Worm (Caenorhabditis elegans): ENCODE measurements around the gene fli-1.

DNA sequence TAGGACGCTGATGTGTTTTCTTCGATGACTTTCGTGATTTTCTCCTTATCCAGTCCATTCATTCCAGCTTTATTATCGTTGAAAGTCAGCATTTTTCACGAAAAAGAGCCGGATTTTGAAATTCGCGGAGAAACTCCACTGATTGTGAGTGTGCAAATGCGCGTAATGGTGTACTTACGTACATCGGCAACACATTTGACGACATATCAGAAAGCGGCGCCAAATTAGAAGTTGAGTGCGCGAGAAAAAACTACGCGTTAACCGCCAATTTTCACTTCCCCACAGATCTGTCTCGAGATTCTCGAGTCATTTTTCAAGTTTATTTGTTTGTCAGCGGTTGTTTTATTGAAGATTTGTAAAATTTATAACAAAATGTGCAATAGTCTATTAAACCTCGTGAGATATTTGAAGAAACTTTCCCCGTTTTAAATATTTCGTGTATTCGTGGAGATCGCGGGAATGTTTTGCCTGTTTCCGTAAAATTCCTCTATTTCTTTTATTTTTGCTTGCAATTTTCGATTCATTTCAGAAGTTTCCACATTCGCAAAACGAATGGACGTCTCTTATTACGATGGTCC is 55.0 kb downstream of the fli-1 start, which contains the start of the genes polk-1 and gpr-1:
- TF ChIP-seq ztf-29 (GFP tag; IDR thresholded peaks at IDR 0.05) (no peak), ztf-23 (GFP tag; IDR thresholded peaks at IDR 0.05) (no peak), T22C8.4 (GFP tag; IDR thresholded peaks at IDR 0.05) (no peak)
